Fruit fly (Drosophila melanogaster): ENCODE measurements around the gene RPA2.

RPA2 gene

DNA sequence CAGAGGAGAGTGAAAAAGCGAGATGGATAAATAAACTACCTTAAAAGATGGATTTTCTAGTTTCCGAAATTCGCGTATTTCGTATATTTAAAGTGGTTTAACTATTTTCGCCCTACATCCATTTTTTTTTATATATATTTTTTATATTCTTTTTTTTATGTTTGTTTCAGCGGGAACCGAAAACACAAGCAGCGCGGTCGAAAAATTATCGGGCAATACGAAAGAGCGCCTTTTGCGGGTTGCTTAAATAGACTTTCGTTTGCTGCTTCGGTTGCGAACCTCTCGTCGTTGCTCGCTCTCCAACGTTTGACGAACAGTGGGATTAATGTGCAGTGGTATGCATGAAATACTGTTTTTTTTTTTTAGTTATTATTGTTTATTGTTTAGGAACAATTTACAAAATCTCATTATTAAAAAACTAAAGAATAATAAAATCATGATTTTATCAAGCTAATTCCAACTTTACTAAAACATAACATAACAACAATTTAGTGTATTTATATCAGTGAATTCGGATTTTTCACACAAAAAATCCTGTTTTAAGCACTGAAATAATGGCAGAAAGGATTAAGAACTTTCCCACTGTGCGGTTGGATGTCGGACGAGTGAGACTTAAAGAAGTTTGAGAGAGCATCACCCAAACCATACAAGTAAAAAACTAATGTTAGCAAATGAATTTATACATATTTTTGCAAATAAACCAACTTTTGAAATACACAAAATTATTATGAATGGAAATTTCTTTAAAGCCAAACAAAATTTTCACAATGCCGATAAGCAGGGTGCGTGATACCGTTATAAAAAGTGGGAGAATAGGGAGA lies 8.5 kb downstream of the RPA2 start (continued):
- TF ChIP-seq Fer2 (tag; optimal IDR thresholded peaks at IDR 0.05) (peak; percentile 91), H2.0 (GFP tag; IDR thresholded peaks at IDR 0.05) (no peak), ac (GFP tag; optimal IDR thresholded peaks at IDR 0.05) (no peak), Optix (GFP tag; IDR thresholded peaks at IDR 0.05) (0 out of 3 replicates have a peak, but pooled peaks have one; percentile 16), ftz-f1 (GFP tag; optimal IDR thresholded peaks at IDR 0.05) (no peak), CG13424 (tag; optimal IDR thresholded peaks at IDR 0.05) (peak; percentile 81), CG12744 (GFP tag; optimal IDR thresholded peaks at IDR 0.05) (peak; percentile 4), CG12236 (GFP tag; optimal IDR thresholded peaks at IDR 0.05) (peak; percentile 12), da (GFP tag; optimal IDR thresholded peaks at IDR 0.05) (no peak), CG1602 (GFP tag; optimal IDR thresholded peaks at IDR 0.05) (peak; percentile 52), CG33213 (GFP tag; optimal IDR thresholded peaks at IDR 0.05) (no peak), Deaf1 (tag; optimal IDR thresholded peaks at IDR 0.05) (peak; percentile 84), CG8281 (tag; optimal IDR thresholded peaks at IDR 0.05) (peak; percentile 83), CG9727 (GFP tag; optimal IDR thresholded peaks at IDR 0.05) (peak; percentile 80), mam (GFP tag; optimal IDR thresholded peaks at IDR 0.05) (no peak), Jarid2 (GFP tag; optimal IDR thresholded peaks at IDR 0.05) (peak; percentile 73), schlank (tag; optimal IDR thresholded peaks at IDR 0.05) (no peak), luna (GFP tag; optimal IDR thresholded peaks at IDR 0.05) (no peak), ems (GFP tag; optimal IDR thresholded peaks at IDR 0.05) (no peak), CG17186 (GFP tag; optimal IDR thresholded peaks at IDR 0.05) (peak; percentile 81), CG8290 (GFP tag; optimal IDR thresholded peaks at IDR 0.05) (no peak), CG8290 (tag; optimal IDR thresholded peaks at IDR 0.05) (no peak), CG4328 (GFP tag; optimal IDR thresholded peaks at IDR 0.05) (peak; percentile 89), CG13296 (GFP tag; optimal IDR thresholded peaks at IDR 0.05) (peak; percentile 97), Awh (GFP tag; IDR thresholded peaks at IDR 0.05) (peak; percentile 84), wek (GFP tag; optimal IDR thresholded peaks at IDR 0.05) (no peak), pum (GFP tag; optimal IDR thresholded peaks at IDR 0.05) (peak; percentile 67), YL-1 (GFP tag; optimal IDR thresholded peaks at IDR 0.05) (no peak), pho (GFP tag; optimal IDR thresholded peaks at IDR 0.05) (no peak), ind (GFP tag; optimal IDR thresholded peaks at IDR 0.05) (peak; percentile 93), Doc3 (GFP tag; IDR thresholded peaks at IDR 0.05; ENCODE audit: partially characterized antibody) (no peak), hkb (optimal IDR thresholded peaks at IDR 0.05) (no peak), hkb (GFP tag; IDR thresholded peaks at IDR 0.05) (peak; percentile 88), Atf6 (GFP tag; IDR thresholded peaks at IDR 0.05) (peak; percentile 64), kah (GFP tag; optimal IDR thresholded peaks at IDR 0.05) (peak; percentile 75), CG4730 (GFP tag; IDR thresholded peaks at IDR 0.05) (peak; percentile 87), Sox100B (GFP tag; optimal IDR thresholded peaks at IDR 0.05) (peak; percentile 94), CG12659 (GFP tag; optimal IDR thresholded peaks at IDR 0.05) (peak; percentile 51), CG9817 (tag; optimal IDR thresholded peaks at IDR 0.05) (peak; percentile 55), fu2 (GFP tag; optimal IDR thresholded peaks at IDR 0.05) (no peak), trh (GFP tag; optimal IDR thresholded peaks at IDR 0.05) (no peak), CG11247 (GFP tag; IDR thresholded peaks at IDR 0.05) (no peak; the same call in 1 of the 2 replicates), Nf-YB (GFP tag; optimal IDR thresholded peaks at IDR 0.05) (peak; percentile 64), CG1647 (GFP tag; optimal IDR thresholded peaks at IDR 0.05) (no peak), CG31365 (tag; optimal IDR thresholded peaks at IDR 0.05) (peak; percentile 38), Gug (GFP tag; IDR thresholded peaks at IDR 0.05) (peak; percentile 68; the same call in 3 of the 4 replicates), CG12942 (GFP tag; optimal IDR thresholded peaks at IDR 0.05) (peak; percentile 7), Six4 (GFP tag; optimal IDR thresholded peaks at IDR 0.05) (peak; percentile 86), E2f1 (GFP tag; IDR thresholded peaks at IDR 0.05) (peak; percentile 87), CG3847 (GFP tag; IDR thresholded peaks at IDR 0.05) (peak; percentile 37; the same call in 1 of the 2 replicates)
